Worm (Caenorhabditis elegans) whole organism, mixed stage, embryonic: Measurements from ENCODE around the gene cyp-14A2.

ENCODE experiments used
- M03D4.4 ChIP-seq: sonication (generic microtip); optimal IDR thresholded peaks from 2 replicates; lab custom pipeline; 2017; ENCODE audit warnings: mild to moderate bottlenecking, missing genetic modification characterization, missing compliant biosample characterization
- blmp-1 ChIP-seq: fragments of 150-350 bp; optimal IDR thresholded peaks from 2 replicates; lab custom pipeline; 2014; ENCODE audit warnings: missing biosample characterization, missing genetic modification characterization
- ceh-39 ChIP-seq: fragments of 150-350 bp; optimal IDR thresholded peaks from 2 replicates; lab custom pipeline; 2014; ENCODE audit warnings: missing biosample characterization, missing genetic modification characterization
- ceh-43 ChIP-seq: fragments of 200-800 bp; sonication (Bioruptor generic); optimal IDR thresholded peaks from 2 replicates; lab custom pipeline; 2018; ENCODE audit warnings: mild to moderate bottlenecking, missing genetic modification characterization, moderate library complexity, missing compliant biosample characterization
- ceh-83 ChIP-seq: fragments of 200-800 bp; sonication (Bioruptor generic); optimal IDR thresholded peaks from 2 replicates; lab custom pipeline; 2018; ENCODE audit warnings: mild to moderate bottlenecking, missing genetic modification characterization, missing compliant biosample characterization
- ces-1 ChIP-seq: fragments of 150-350 bp; optimal IDR thresholded peaks from 2 replicates; lab custom pipeline; 2014; ENCODE audit warnings: missing biosample characterization, missing genetic modification reagents, missing genetic modification characterization
- cnd-1 ChIP-seq: fragments of 200-800 bp; sonication (Bioruptor generic); optimal IDR thresholded peaks from 2 replicates; lab custom pipeline; 2018; ENCODE audit warnings: mild to moderate bottlenecking, missing genetic modification characterization, missing compliant biosample characterization
- elt-1 ChIP-seq: sonication (generic microtip); optimal IDR thresholded peaks from 2 replicates; lab custom pipeline; 2017; ENCODE audit warnings: missing genetic modification characterization, mild to moderate bottlenecking, missing compliant biosample characterization, antibody characterized with exemption, moderate library complexity, borderline replicate concordance; ENCODE audit not compliant: insufficient read depth
- ham-2 ChIP-seq: fragments of 200-800 bp; sonication (Bioruptor generic); optimal IDR thresholded peaks from 2 replicates; lab custom pipeline; 2018; ENCODE audit warnings: mild to moderate bottlenecking, missing genetic modification characterization, missing compliant biosample characterization
- hlh-1 ChIP-seq: fragments of 150-350 bp; optimal IDR thresholded peaks from 2 replicates; lab custom pipeline; 2014; ENCODE audit warnings: missing biosample characterization, missing genetic modification reagents, missing genetic modification characterization
- lin-13 ChIP-seq: fragments of 150-350 bp; optimal IDR thresholded peaks from 2 replicates; lab custom pipeline; 2014; ENCODE audit warnings: missing biosample characterization, missing genetic modification characterization
- lsy-2 ChIP-seq: fragments of 150-350 bp; optimal IDR thresholded peaks from 2 replicates; lab custom pipeline; 2014; ENCODE audit warnings: missing biosample characterization, missing genetic modification characterization
- mab-5 ChIP-seq: fragments of 150-350 bp; optimal IDR thresholded peaks from 2 replicates; lab custom pipeline; 2014; ENCODE audit warnings: missing biosample characterization, missing genetic modification characterization
- mep-1 ChIP-seq: fragments of 150-350 bp; optimal IDR thresholded peaks from 2 replicates; lab custom pipeline; 2017; ENCODE audit warnings: missing biosample characterization, missing genetic modification reagents, missing genetic modification characterization, inconsistent platforms
- mls-2 ChIP-seq: sonication (generic microtip); optimal IDR thresholded peaks from 2 replicates; lab custom pipeline; 2016; ENCODE audit warnings: mild to moderate bottlenecking, missing genetic modification characterization, moderate library complexity, missing compliant biosample characterization
- nhr-12 ChIP-seq: fragments of 150-350 bp; optimal IDR thresholded peaks from 2 replicates; lab custom pipeline; 2014; ENCODE audit warnings: missing biosample characterization, missing genetic modification characterization
- nhr-2 ChIP-seq: fragments of 150-350 bp; optimal IDR thresholded peaks from 2 replicates; lab custom pipeline; 2014; ENCODE audit warnings: missing biosample characterization, missing genetic modification characterization
- nhr-237 ChIP-seq: fragments of 150-350 bp; optimal IDR thresholded peaks from 2 replicates; lab custom pipeline; 2014; ENCODE audit warnings: missing biosample characterization, missing genetic modification characterization
- nhr-28 ChIP-seq: fragments of 150-350 bp; optimal IDR thresholded peaks from 2 replicates; lab custom pipeline; 2014; ENCODE audit warnings: missing biosample characterization, missing genetic modification characterization
- nhr-76 ChIP-seq: sonication (generic microtip); optimal IDR thresholded peaks from 2 replicates; lab custom pipeline; 2017; ENCODE audit warnings: missing biosample characterization, missing genetic modification characterization
- pha-4 ChIP-seq: fragments of 150-350 bp; optimal IDR thresholded peaks from 2 replicates; lab custom pipeline; 2018; ENCODE audit warnings: missing biosample characterization, missing genetic modification reagents, missing genetic modification characterization
- sem-2 ChIP-seq: fragments of 200-800 bp; sonication (Bioruptor generic); optimal IDR thresholded peaks from 2 replicates; lab custom pipeline; 2018; ENCODE audit warnings: mild to moderate bottlenecking, missing genetic modification characterization, missing compliant biosample characterization
- sptf-1 ChIP-seq: sonication (generic microtip); optimal IDR thresholded peaks from 2 replicates; lab custom pipeline; 2017; ENCODE audit warnings: mild to moderate bottlenecking, missing genetic modification characterization, moderate library complexity, missing compliant biosample characterization
- tbx-8 ChIP-seq: fragments of 200-800 bp; sonication (Bioruptor generic); optimal IDR thresholded peaks from 2 replicates; lab custom pipeline; 2018; ENCODE audit warnings: mild to moderate bottlenecking, missing genetic modification characterization, moderate library complexity, missing compliant biosample characterization
- unc-120 ChIP-seq: sonication (generic microtip); optimal IDR thresholded peaks from 2 replicates; lab custom pipeline; 2017; ENCODE audit warnings: missing genetic modification characterization, missing compliant biosample characterization; ENCODE audit not compliant: poor library complexity, severe bottlenecking
- unc-39 ChIP-seq: fragments of 150-350 bp; optimal IDR thresholded peaks from 2 replicates; lab custom pipeline; 2014; ENCODE audit warnings: missing biosample characterization, missing genetic modification characterization
- zip-8 ChIP-seq: fragments of 150-350 bp; optimal IDR thresholded peaks from 2 replicates; lab custom pipeline; 2014; ENCODE audit warnings: missing biosample characterization, missing genetic modification characterization
- ztf-11 ChIP-seq: fragments of 150-350 bp; optimal IDR thresholded peaks from 2 replicates; lab custom pipeline; 2014; ENCODE audit warnings: missing biosample characterization, missing genetic modification characterization

The cyp-14A2 gene

ce11 chrX:13237102-13237501 lies 32.4 kb downstream of the cyp-14A2 start, which contains the start of gene K08H2.3:
Gene K08H2.3, plus strand, starts transcription at chrX:13237402.
- TF ChIP-seq unc-39 (tag; lab: Kevin White, UChicago) (no peak), lin-13 (tag; lab: Kevin White, UChicago) (no peak), nhr-76 (tag; lab: Kevin White, UChicago) (no peak), sem-2 (GFP tag; lab: Kevin White, UChicago) (no peak), ztf-11 (tag; lab: Kevin White, UChicago) (no peak), blmp-1 (tag; lab: Kevin White, UChicago) (no peak), sptf-1 (tag; lab: Kevin White, UChicago) (no peak), ces-1 (GFP tag; lab: Kevin White, UChicago) (no peak), ceh-39 (tag; lab: Kevin White, UChicago) (no peak), cnd-1 (tag; lab: Kevin White, UChicago) (no peak), mls-2 (tag; lab: Kevin White, UChicago) (no peak), hlh-1 (no peak), pha-4 (tag; lab: Kevin White, UChicago) (no peak), M03D4.4 (tag; lab: Kevin White, UChicago) (no peak)

DNA sequence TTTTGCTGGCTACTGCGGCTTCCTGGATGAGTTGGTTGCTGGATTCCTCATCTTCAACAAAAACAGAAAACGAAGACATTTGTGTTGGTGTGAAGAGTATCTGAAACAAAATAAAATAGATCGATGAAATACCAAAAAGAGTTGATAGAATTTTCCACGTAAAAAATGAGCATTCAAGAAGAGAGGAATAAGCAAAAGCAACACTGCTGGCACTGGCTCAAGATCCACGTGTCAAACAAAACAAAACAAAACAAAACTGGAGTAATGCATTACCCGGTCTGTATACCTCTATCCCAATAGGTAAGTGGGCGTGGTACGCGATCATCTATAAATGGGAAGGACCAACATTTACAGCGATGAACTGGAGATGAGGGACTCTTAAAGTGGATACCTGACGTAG lies 34.6 kb downstream of the cyp-14A2 start, which contains the start of gene K08H2.2:
TSS of gene K08H2.2 (minus strand) at position 101 of the 400 bp plus-strand sequence.
- no peak for TF ChIP-seq lsy-2 (tag; lab: Kevin White, UChicago)
- TF ChIP-seq nhr-237 (tag; lab: Kevin White, UChicago) = no peak
- TF ChIP-seq lin-13 (tag; lab: Kevin White, UChicago) = no peak
- TF ChIP-seq unc-120 (tag; lab: Kevin White, UChicago) = no peak
- no peak for TF ChIP-seq ceh-39 (tag; lab: Kevin White, UChicago)
- TF ChIP-seq ces-1 (GFP tag; lab: Kevin White, UChicago) = no peak
- TF ChIP-seq ham-2 (GFP tag; lab: Kevin White, UChicago) = no peak

- TF ChIP-seq sptf-1 (tag; lab: Kevin White, UChicago) (no peak), mep-1 (no peak), nhr-237 (tag; lab: Kevin White, UChicago) (no peak), nhr-12 (no peak), tbx-8 (no peak), mab-5 (tag; lab: Kevin White, UChicago) (no peak), sem-2 (GFP tag; lab: Kevin White, UChicago) (no peak), unc-120 (tag; lab: Kevin White, UChicago) (no peak), elt-1 (tag; lab: Kevin White, UChicago) (no peak), lin-13 (tag; lab: Kevin White, UChicago) (no peak), ces-1 (GFP tag; lab: Kevin White, UChicago) (no peak), nhr-28 (tag; lab: Kevin White, UChicago) (no peak), unc-39 (tag; lab: Kevin White, UChicago) (no peak), hlh-1 (no peak), ham-2 (GFP tag; lab: Kevin White, UChicago) (no peak), ceh-83 (GFP tag; lab: Kevin White, UChicago) (no peak)
These were observed 37.2 kb downstream of the cyp-14A2 start, which contains the start of gene bgnt-1.5 for ce11 chrX:13232259-13232658. Gene bgnt-1.5, minus strand, starts transcription at chrX:13232359.

DNA sequence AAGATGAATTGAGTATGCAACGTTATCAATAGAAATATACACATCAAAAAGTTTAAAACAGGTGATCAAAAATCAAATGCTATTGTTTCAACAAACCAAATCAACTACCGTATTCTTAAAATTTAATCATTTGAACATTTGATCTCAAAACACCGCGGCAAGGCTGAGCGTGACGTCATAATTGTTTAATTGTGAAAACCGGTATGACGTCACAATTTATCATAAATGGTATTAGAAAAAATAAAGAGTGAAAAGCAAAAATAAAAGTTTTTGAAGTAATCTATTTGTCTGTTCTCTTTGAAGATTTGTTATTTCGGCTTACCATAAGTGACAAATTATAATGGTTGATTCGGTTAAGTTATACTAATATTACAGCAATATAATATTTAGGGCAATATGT lies 41.7 kb downstream of the cyp-14A2 start:
- peak; percentile 99 for TF ChIP-seq zip-8 (tag; lab: Kevin White, UChicago)
- no peak for TF ChIP-seq M03D4.4 (tag; lab: Kevin White, UChicago)

DNA sequence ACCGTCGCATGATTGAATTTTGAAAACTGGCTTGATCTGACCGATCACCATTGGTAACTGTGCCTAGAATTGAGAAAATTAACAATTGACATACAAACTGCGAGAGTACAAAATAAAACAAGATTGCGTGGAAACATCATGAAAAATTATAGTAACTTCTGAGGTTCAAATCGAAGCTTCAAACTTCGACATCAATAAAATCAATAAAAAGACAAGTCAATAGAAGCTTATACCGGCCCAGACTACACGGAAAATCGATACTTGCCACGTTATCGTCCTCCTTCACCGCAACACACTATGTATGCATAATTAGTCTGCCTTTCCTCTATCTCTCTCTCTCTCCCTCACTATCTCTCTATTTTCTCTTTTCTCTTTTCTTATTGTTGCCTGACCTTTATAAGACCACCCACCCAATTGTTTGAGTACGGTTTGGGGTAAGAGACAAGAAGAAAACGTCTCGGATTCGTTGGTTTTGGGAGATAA lies 42.8 kb downstream of the cyp-14A2 start, which contains the start of gene skr-21:
TSS of gene skr-21 (minus strand) at position 51 of the 483 bp plus-strand sequence.
- no peak for TF ChIP-seq elt-1 (tag; lab: Kevin White, UChicago)
- no peak for TF ChIP-seq nhr-237 (tag; lab: Kevin White, UChicago)
- peak; percentile 48 for TF ChIP-seq sptf-1 (tag; lab: Kevin White, UChicago)
- TF ChIP-seq ceh-39 (tag; lab: Kevin White, UChicago) = peak; percentile 51
- no peak for TF ChIP-seq ceh-43 (GFP tag; lab: Kevin White, UChicago)
- TF ChIP-seq ces-1 (GFP tag; lab: Kevin White, UChicago) = peak; percentile 39
- TF ChIP-seq M03D4.4 (tag; lab: Kevin White, UChicago) = no peak
- peak; percentile 41 for TF ChIP-seq nhr-2
- TF ChIP-seq unc-120 (tag; lab: Kevin White, UChicago) = peak; percentile 26
- TF ChIP-seq pha-4 (tag; lab: Kevin White, UChicago) = no peak
- TF ChIP-seq zip-8 (tag; lab: Kevin White, UChicago) = no peak
- TF ChIP-seq, all 35 proteins: peak for 5
